Fruit fly (Drosophila melanogaster) whole organism, embryonic: ENCODE measurements around the gene CG43245.

Source experiments
- Adf1 ChIP-seq: fragments of 200-800 bp; sonication (Bioruptor generic); IDR thresholded peaks from 2 replicates; pipeline ENCODE4 v1.3.6; 2022; ENCODE audit warnings: missing biosample characterization, missing genetic modification characterization
- B-H1 ChIP-seq: fragments of 200-800 bp; sonication (Bioruptor generic); IDR thresholded peaks from 3 replicates; pipeline ENCODE4 v1.3.6; 2022; ENCODE audit warnings: missing biosample characterization, missing genetic modification characterization
- B-H2 ChIP-seq: fragments of 200-800 bp; sonication (Bioruptor generic); optimal IDR thresholded peaks from 2 replicates; lab custom pipeline; 2018; ENCODE audit warnings: missing biosample characterization, mild to moderate bottlenecking, missing genetic modification characterization
- CG10267 ChIP-seq: fragments of 200-800 bp; sonication (Bioruptor generic); optimal IDR thresholded peaks from 2 replicates; lab custom pipeline; 2018; ENCODE audit warnings: missing biosample characterization, mild to moderate bottlenecking, missing genetic modification characterization, moderate library complexity
- CG10366 ChIP-seq: fragments of 200-800 bp; sonication (Bioruptor generic); IDR thresholded peaks from 2 replicates; pipeline ENCODE4 v1.3.6; 2022; ENCODE audit warnings: missing biosample characterization, missing genetic modification characterization
- CG15479 ChIP-seq: fragments of 200-800 bp; sonication (Bioruptor generic); optimal IDR thresholded peaks from 3 replicates; lab custom pipeline; 2019; ENCODE audit warnings: missing biosample characterization, mild to moderate bottlenecking, missing genetic modification characterization, moderate library complexity
- CG1647 ChIP-seq: fragments of 200-800 bp; sonication (Bioruptor generic); optimal IDR thresholded peaks from 3 replicates; lab custom pipeline; 2016; ENCODE audit warnings: missing biosample characterization, missing genetic modification characterization
- CG16813 ChIP-seq: fragments of 200-800 bp; sonication (Bioruptor generic); IDR thresholded peaks from 3 replicates; pipeline ENCODE4 v1.3.6; 2022; ENCODE audit warnings: missing biosample characterization, missing genetic modification characterization; ENCODE audit not compliant: partially characterized antibody
- CG16863 ChIP-seq: fragments of 200-800 bp; sonication (Bioruptor generic); optimal IDR thresholded peaks from 3 replicates; lab custom pipeline; 2016; ENCODE audit warnings: missing biosample characterization, missing genetic modification characterization
- CG2116 ChIP-seq: fragments of 200-800 bp; sonication (Bioruptor generic); optimal IDR thresholded peaks from 3 replicates; lab custom pipeline; 2018; ENCODE audit warnings: missing biosample characterization, mild to moderate bottlenecking, missing genetic modification characterization
- CG31224 ChIP-seq: fragments of 200-800 bp; sonication (Bioruptor generic); IDR thresholded peaks from 2 replicates; pipeline ENCODE4 v1.3.6; 2022; ENCODE audit warnings: missing biosample characterization, missing genetic modification characterization
- CG31365 ChIP-seq: fragments of 200-800 bp; sonication (Bioruptor generic); optimal IDR thresholded peaks from 2 replicates; lab custom pipeline; 2018; ENCODE audit warnings: missing biosample characterization, mild to moderate bottlenecking, missing genetic modification characterization
- CG32532 ChIP-seq: fragments of 200-800 bp; sonication (Bioruptor generic); IDR thresholded peaks from 2 replicates; pipeline ENCODE4 v1.3.6; 2022; ENCODE audit warnings: missing biosample characterization, missing genetic modification characterization
- CG4404 ChIP-seq: fragments of 200-800 bp; sonication (Bioruptor generic); IDR thresholded peaks from 2 replicates; pipeline ENCODE4 v1.3.6; 2022; ENCODE audit warnings: missing biosample characterization, missing genetic modification characterization
- CG5180 ChIP-seq: fragments of 200-800 bp; sonication (Bioruptor generic); optimal IDR thresholded peaks from 3 replicates; lab custom pipeline; 2017; ENCODE audit warnings: missing biosample characterization, missing genetic modification characterization, mild to moderate bottlenecking, moderate library complexity, missing genetic modification reagents
- CG6654 ChIP-seq: fragments of 200-800 bp; sonication (Bioruptor generic); optimal IDR thresholded peaks from 2 replicates; lab custom pipeline; 2017; ENCODE audit warnings: missing biosample characterization, mild to moderate bottlenecking, missing genetic modification characterization
- CG6791 ChIP-seq: fragments of 200-800 bp; sonication (Bioruptor generic); IDR thresholded peaks from 3 replicates; pipeline ENCODE4 v1.3.6; 2022; ENCODE audit warnings: missing biosample characterization, missing genetic modification characterization; ENCODE audit not compliant: partially characterized antibody
- CG6813 ChIP-seq: fragments of 200-800 bp; sonication (Bioruptor generic); optimal IDR thresholded peaks from 2 replicates; lab custom pipeline; 2017; ENCODE audit warnings: missing biosample characterization, missing genetic modification characterization, mild to moderate bottlenecking, moderate library complexity, missing genetic modification reagents
- CG8765 ChIP-seq: fragments of 200-800 bp; sonication (Bioruptor generic); IDR thresholded peaks from 2 replicates; pipeline ENCODE4 v1.3.6; 2022; ENCODE audit warnings: missing biosample characterization, missing genetic modification characterization
- Deaf1 ChIP-seq: fragments of 200-800 bp; optimal IDR thresholded peaks from 3 replicates; lab custom pipeline; 2019; ENCODE audit warnings: missing biosample characterization, mild to moderate bottlenecking, missing genetic modification characterization, moderate library complexity
- Dfd ChIP-seq, 2 experiments: fragments of >200 bp; optimal IDR thresholded peaks; 2 replicates each; lab custom pipeline; 2017; ENCODE audit warnings: missing biosample characterization in 2 of 2, missing genetic modification characterization in 2 of 2
- Dip2 ChIP-seq: fragments of 200-800 bp; sonication (Bioruptor generic); IDR thresholded peaks from 2 replicates; pipeline ENCODE4 v1.3.6; 2022; ENCODE audit warnings: missing biosample characterization, missing genetic modification characterization
- Kr ChIP-seq: fragments of 200-800 bp; sonication (Bioruptor generic); optimal IDR thresholded peaks from 2 replicates; lab custom pipeline; 2017; ENCODE audit warnings: missing biosample characterization, mild to moderate bottlenecking, missing genetic modification characterization
- Lhr ChIP-seq: fragments of 200-800 bp; sonication (Bioruptor generic); optimal IDR thresholded peaks from 3 replicates; lab custom pipeline; 2017; ENCODE audit warnings: mild to moderate bottlenecking, missing biosample characterization, missing genetic modification reagents, missing genetic modification characterization
- Mrtf ChIP-seq: fragments of 200-800 bp; sonication (Bioruptor generic); IDR thresholded peaks from 3 replicates; pipeline ENCODE4 v1.3.6; 2022; ENCODE audit warnings: missing biosample characterization, missing genetic modification characterization
- NFAT ChIP-seq: fragments of 200-800 bp; sonication (Bioruptor generic); IDR thresholded peaks from 2 replicates; pipeline ENCODE4 v1.3.6; 2022; ENCODE audit warnings: missing biosample characterization, missing genetic modification characterization
- Oaz ChIP-seq: fragments of 200-800 bp; sonication (Bioruptor generic); IDR thresholded peaks from 2 replicates; pipeline ENCODE4 v1.3.6; 2022; ENCODE audit warnings: missing biosample characterization, missing genetic modification characterization
- Rx ChIP-seq: fragments of 200-800 bp; sonication (Bioruptor generic); IDR thresholded peaks from 2 replicates; pipeline ENCODE4 v1.3.6; 2022; ENCODE audit warnings: missing biosample characterization, missing genetic modification characterization
- Sry-δ ChIP-seq: fragments of 200-800 bp; sonication (Bioruptor generic); optimal IDR thresholded peaks from 2 replicates; lab custom pipeline; 2016; ENCODE audit warnings: missing biosample characterization, missing genetic modification characterization
- abd-A ChIP-seq: fragments of 200-800 bp; sonication (Bioruptor generic); optimal IDR thresholded peaks from 3 replicates; lab custom pipeline; 2019; ENCODE audit warnings: missing biosample characterization, mild to moderate bottlenecking, missing genetic modification characterization, moderate library complexity
- al ChIP-seq: fragments of 200-800 bp; sonication (Bioruptor generic); IDR thresholded peaks from 2 replicates; pipeline ENCODE4 v1.3.6; 2022; ENCODE audit warnings: missing biosample characterization, missing genetic modification characterization
- bcd ChIP-seq: fragments of 200-800 bp; sonication (Bioruptor generic); optimal IDR thresholded peaks from 2 replicates; lab custom pipeline; 2017; ENCODE audit warnings: missing biosample characterization, mild to moderate bottlenecking, missing genetic modification characterization
- bigmax ChIP-seq: fragments of 200-800 bp; sonication (Bioruptor generic); optimal IDR thresholded peaks from 2 replicates; lab custom pipeline; 2018; ENCODE audit warnings: missing biosample characterization, mild to moderate bottlenecking, missing genetic modification characterization
- bowl ChIP-seq: fragments of 200-800 bp; sonication (Bioruptor generic); IDR thresholded peaks from 2 replicates; pipeline ENCODE4 v1.3.6; 2022; ENCODE audit warnings: missing biosample characterization, missing genetic modification characterization
- cg ChIP-seq: fragments of 200-800 bp; sonication (Bioruptor generic); optimal IDR thresholded peaks from 3 replicates; lab custom pipeline; 2019; ENCODE audit warnings: missing biosample characterization, mild to moderate bottlenecking, missing genetic modification characterization, moderate library complexity
- chm ChIP-seq: fragments of 200-800 bp; sonication (Bioruptor generic); IDR thresholded peaks from 2 replicates; pipeline ENCODE4 v1.3.6; 2022; ENCODE audit warnings: missing biosample characterization, missing genetic modification characterization
- crol ChIP-seq: fragments of 200-800 bp; sonication (Bioruptor generic); IDR thresholded peaks from 2 replicates; pipeline ENCODE4 v1.3.6; 2022; ENCODE audit warnings: missing biosample characterization, missing genetic modification characterization
- cwo ChIP-seq: fragments of 200-800 bp; sonication (Bioruptor generic); optimal IDR thresholded peaks from 3 replicates; lab custom pipeline; 2017; ENCODE audit warnings: missing biosample characterization, missing genetic modification characterization, mild to moderate bottlenecking, moderate library complexity, missing genetic modification reagents
- ems ChIP-seq: fragments of 200-800 bp; sonication (Bioruptor generic); optimal IDR thresholded peaks from 3 replicates; lab custom pipeline; 2016; ENCODE audit warnings: missing biosample characterization, missing genetic modification characterization
- gcm ChIP-seq: fragments of 200-800 bp; sonication (Bioruptor generic); optimal IDR thresholded peaks from 2 replicates; lab custom pipeline; 2019; ENCODE audit warnings: missing biosample characterization, mild to moderate bottlenecking, missing genetic modification characterization, moderate library complexity
- kni ChIP-seq: fragments of 200-800 bp; sonication (Bioruptor generic); optimal IDR thresholded peaks from 3 replicates; lab custom pipeline; 2017; ENCODE audit warnings: mild to moderate bottlenecking, missing biosample characterization, missing genetic modification reagents, missing genetic modification characterization
- lilli ChIP-seq: fragments of 200-800 bp; sonication (Bioruptor generic); optimal IDR thresholded peaks from 3 replicates; lab custom pipeline; 2016; ENCODE audit warnings: missing biosample characterization, missing genetic modification characterization
- nmo ChIP-seq: fragments of 200-800 bp; sonication (Bioruptor generic); optimal IDR thresholded peaks from 2 replicates; lab custom pipeline; 2018; ENCODE audit warnings: missing biosample characterization, mild to moderate bottlenecking, missing genetic modification characterization, moderate library complexity
- peb ChIP-seq: fragments of 200-800 bp; sonication (Bioruptor generic); IDR thresholded peaks from 2 replicates; pipeline ENCODE4 v1.3.6; 2022; ENCODE audit warnings: missing biosample characterization, missing genetic modification characterization
- pfk ChIP-seq: fragments of 200-800 bp; sonication (Bioruptor generic); optimal IDR thresholded peaks from 2 replicates; lab custom pipeline; 2018; ENCODE audit warnings: missing biosample characterization, mild to moderate bottlenecking, missing genetic modification characterization, moderate library complexity
- pho ChIP-seq: fragments of 200-800 bp; sonication (Bioruptor generic); optimal IDR thresholded peaks from 2 replicates; lab custom pipeline; 2016; ENCODE audit warnings: missing biosample characterization, missing genetic modification characterization
- pros ChIP-seq: fragments of 200-800 bp; sonication (Bioruptor generic); optimal IDR thresholded peaks from 3 replicates; lab custom pipeline; 2019; ENCODE audit warnings: missing biosample characterization, mild to moderate bottlenecking, missing genetic modification characterization, moderate library complexity
- repo ChIP-seq: fragments of 200-800 bp; sonication (Bioruptor generic); optimal IDR thresholded peaks from 2 replicates; lab custom pipeline; 2016; ENCODE audit warnings: missing biosample characterization, missing genetic modification characterization
- row ChIP-seq: fragments of 200-800 bp; sonication (Bioruptor generic); IDR thresholded peaks from 3 replicates; pipeline ENCODE4 v1.3.6; 2022; ENCODE audit warnings: missing biosample characterization, missing genetic modification characterization
- seq ChIP-seq: fragments of 200-800 bp; sonication (Bioruptor generic); IDR thresholded peaks from 2 replicates; pipeline ENCODE4 v1.3.6; 2022; ENCODE audit warnings: missing biosample characterization, missing genetic modification characterization
- unc-4 ChIP-seq: fragments of 200-800 bp; sonication (Bioruptor generic); IDR thresholded peaks from 2 replicates; pipeline ENCODE4 v1.3.6; 2022; ENCODE audit warnings: missing biosample characterization, missing genetic modification characterization; ENCODE audit not compliant: partially characterized antibody

The CG43245 gene

dm6 chr3L:10811881-10812280, 40.2 kb downstream of the CG43245 start:
- no peak for TF ChIP-seq gcm (GFP tag; lab: Kevin White, UChicago)
- TF ChIP-seq pho (GFP tag; lab: Kevin White, UChicago): no peak
- TF ChIP-seq CG10366: no peak
- no peak for TF ChIP-seq pfk (GFP tag; lab: Kevin White, UChicago)
- TF ChIP-seq CG1647 (GFP tag; lab: Kevin White, UChicago): no peak
- no peak for TF ChIP-seq Sry-δ (GFP tag; lab: Kevin White, UChicago)
- peak; percentile 40 for TF ChIP-seq bigmax (GFP tag; lab: Kevin White, UChicago)
- no peak for TF ChIP-seq bcd (GFP tag; lab: Kevin White, UChicago)
- no peak for TF ChIP-seq ems
- TF ChIP-seq bowl (GFP tag; lab: Robert Waterston, UW): no peak
- TF ChIP-seq CG6813: no peak
- no peak for TF ChIP-seq Lhr (GFP tag; lab: Kevin White, UChicago)
- no peak for TF ChIP-seq lilli
- TF ChIP-seq CG8765: no peak
- TF ChIP-seq CG16863 (GFP tag; lab: Kevin White, UChicago): no peak
- TF ChIP-seq Adf1 (GFP tag; lab: Robert Waterston, UW): no peak
- TF ChIP-seq CG2116: no peak
- no peak for TF ChIP-seq CG6654 (GFP tag; lab: Kevin White, UChicago)
- no peak for TF ChIP-seq B-H1 (GFP tag; lab: Robert Waterston, UW)
- TF ChIP-seq pros (GFP tag; lab: Kevin White, UChicago): peak; percentile 42
- no peak for TF ChIP-seq al (GFP tag; lab: Robert Waterston, UW)
- TF ChIP-seq abd-A: peak; percentile 62
- TF ChIP-seq Mrtf (GFP tag; lab: Robert Waterston, UW): no peak
- TF ChIP-seq kni (GFP tag; lab: Kevin White, UChicago): peak; percentile 17
- TF ChIP-seq nmo (GFP tag; lab: Kevin White, UChicago): no peak
- no peak for TF ChIP-seq cwo (GFP tag; lab: Kevin White, UChicago)
- no peak for TF ChIP-seq CG16813
- no peak for TF ChIP-seq peb
- peak; percentile 12 for TF ChIP-seq Kr (GFP tag; lab: Kevin White, UChicago)
- TF ChIP-seq crol (GFP tag; lab: Robert Waterston, UW): no peak
- TF ChIP-seq Deaf1 (tag; lab: Kevin White, UChicago): peak; percentile 18
- no peak for TF ChIP-seq unc-4 (GFP tag; lab: Robert Waterston, UW)
- no peak for TF ChIP-seq B-H2 (GFP tag; lab: Kevin White, UChicago)
- no peak for TF ChIP-seq CG10267 (tag; lab: Kevin White, UChicago)
- TF ChIP-seq Rx: no peak
- no peak for TF ChIP-seq repo (GFP tag; lab: Kevin White, UChicago)
- TF ChIP-seq CG4404 (GFP tag; lab: Robert Waterston, UW): no peak
- no peak for TF ChIP-seq Oaz (GFP tag; lab: Robert Waterston, UW)
- peak; percentile 98 for TF ChIP-seq CG31224
- no peak for TF ChIP-seq CG31365 (tag; lab: Kevin White, UChicago)
- peak; percentile 48 for TF ChIP-seq cg (GFP tag; lab: Kevin White, UChicago)
- peak; percentile 38 for TF ChIP-seq CG5180 (GFP tag; lab: Kevin White, UChicago)
- TF ChIP-seq NFAT: no peak
- TF ChIP-seq CG15479 (GFP tag; lab: Kevin White, UChicago): no peak
- TF ChIP-seq Dip2 (GFP tag; lab: Robert Waterston, UW): no peak
- no peak for TF ChIP-seq CG6791 (GFP tag; lab: Robert Waterston, UW)
- TF ChIP-seq chm: no peak
- no peak for TF ChIP-seq Dfd (GFP tag; optimal IDR thresholded peaks at IDR 0.05; lab: Kevin White, UChicago)
- TF ChIP-seq row (GFP tag; lab: Robert Waterston, UW): 0 out of 3 replicates have a peak, but pooled peaks have one; percentile 9
- 0 out of 2 replicates have a peak, but pooled peaks have one; percentile 14 for TF ChIP-seq seq
- no peak for TF ChIP-seq CG32532 (GFP tag; lab: Robert Waterston, UW)
